Worm (Caenorhabditis elegans): ENCODE measurements around the gene ceh-88.

ce11 chrIV:17294489-17294888 is 34.5 kb upstream of the ceh-88 start, which contains the start of gene T28F3.5:
- no peak for TF ChIP-seq flt-1 (GFP tag; IDR thresholded peaks at IDR 0.05)
- TF ChIP-seq ref-1 (GFP tag; conservative IDR thresholded peaks at IDR 0.05) = no peak
- no peak for TF ChIP-seq klf-2 (GFP tag; conservative IDR thresholded peaks at IDR 0.05)
